Fruit fly (Drosophila melanogaster) whole organism, embryonic: ENCODE data around the gene CG7695.

ENCODE experiments used
- CG10147 ChIP-seq: fragments of 200-800 bp; sonication (Bioruptor generic); optimal IDR thresholded peaks from 2 replicates; lab custom pipeline; 2019; ENCODE audit warnings: missing biosample characterization, mild to moderate bottlenecking, missing genetic modification characterization, moderate library complexity
- CG15601 ChIP-seq: fragments of 200-800 bp; sonication (Bioruptor generic); optimal IDR thresholded peaks from 3 replicates; lab custom pipeline; 2019; ENCODE audit warnings: missing biosample characterization, mild to moderate bottlenecking, missing genetic modification characterization, moderate library complexity
- CG1603 ChIP-seq: fragments of 200-800 bp; sonication (Bioruptor generic); optimal IDR thresholded peaks from 2 replicates; lab custom pipeline; 2019; ENCODE audit warnings: missing biosample characterization, mild to moderate bottlenecking, missing genetic modification characterization, moderate library complexity
- CG17829 ChIP-seq: fragments of 200-800 bp; optimal IDR thresholded peaks from 2 replicates; lab custom pipeline; 2019; ENCODE audit warnings: missing biosample characterization, mild to moderate bottlenecking, missing genetic modification characterization, moderate library complexity
- CG2202 ChIP-seq: fragments of 200-800 bp; sonication (Bioruptor generic); optimal IDR thresholded peaks from 2 replicates; lab custom pipeline; 2018; ENCODE audit warnings: missing biosample characterization, mild to moderate bottlenecking, missing genetic modification characterization
- CG8388 ChIP-seq: fragments of 200-800 bp; sonication (Bioruptor generic); optimal IDR thresholded peaks from 2 replicates; lab custom pipeline; 2019; ENCODE audit warnings: missing biosample characterization, mild to moderate bottlenecking, missing genetic modification characterization, moderate library complexity
- CG9876 ChIP-seq: fragments of 200-800 bp; sonication (Bioruptor generic); optimal IDR thresholded peaks from 2 replicates; lab custom pipeline; 2016; ENCODE audit warnings: missing biosample characterization, missing genetic modification characterization
- Dp ChIP-seq: fragments of 200-800 bp; sonication (Bioruptor generic); optimal IDR thresholded peaks from 2 replicates; lab custom pipeline; 2018; ENCODE audit warnings: missing biosample characterization, mild to moderate bottlenecking, missing genetic modification characterization, moderate library complexity
- ERR ChIP-seq: fragments of 200-800 bp; sonication (Bioruptor generic); optimal IDR thresholded peaks from 2 replicates; lab custom pipeline; 2016; ENCODE audit warnings: missing biosample characterization, missing genetic modification characterization
- Hmx ChIP-seq: fragments of 200-800 bp; sonication (Bioruptor generic); optimal IDR thresholded peaks from 2 replicates; lab custom pipeline; 2016; ENCODE audit warnings: missing biosample characterization, missing genetic modification characterization
- Pdp1 ChIP-seq, 2 experiments: fragments of 200-800 bp; sonication (Bioruptor generic); optimal IDR thresholded peaks; 3 replicates each; lab custom pipeline; 2016; ENCODE audit warnings: missing biosample characterization in 2 of 2, missing genetic modification characterization in 2 of 2, mild to moderate bottlenecking in 1 of 2, moderate library complexity in 1 of 2
- bbx ChIP-seq: fragments of 200-800 bp; sonication (Bioruptor generic); IDR thresholded peaks from 2 replicates; pipeline ENCODE4 v1.3.6; 2022; ENCODE audit warnings: missing biosample characterization, missing genetic modification characterization; ENCODE audit not compliant: partially characterized antibody
- crc ChIP-seq: fragments of 200-800 bp; sonication (Bioruptor generic); optimal IDR thresholded peaks from 2 replicates; lab custom pipeline; 2016; ENCODE audit warnings: missing biosample characterization, missing genetic modification characterization
- dysf ChIP-seq: fragments of 200-800 bp; sonication (Bioruptor generic); IDR thresholded peaks from 3 replicates; pipeline ENCODE4 v1.3.6; 2022; ENCODE audit warnings: missing biosample characterization, missing genetic modification characterization
- ftz-f1 ChIP-seq: fragments of 200-800 bp; sonication (Bioruptor generic); optimal IDR thresholded peaks from 2 replicates; lab custom pipeline; 2016; ENCODE audit warnings: missing biosample characterization, missing genetic modification characterization
- ham ChIP-seq: fragments of 200-800 bp; sonication (Bioruptor generic); IDR thresholded peaks from 2 replicates; pipeline ENCODE4 v1.3.6; 2022; ENCODE audit warnings: missing biosample characterization, missing genetic modification characterization
- hkb ChIP-seq, 2 experiments: fragments of 200-800 bp in 1 of 2; fragments of >200 bp in 1 of 2; sonication (Bioruptor generic) in 1 of 2; IDR thresholded peaks in 1 of 2; optimal IDR thresholded peaks in 1 of 2; 2 replicates each; pipeline versions ENCODE4 v1.3.6 to Lab custom; 2017 to 2022; ENCODE audit warnings: missing biosample characterization in 1 of 2, missing genetic modification characterization in 1 of 2
- inv ChIP-seq: fragments of 200-800 bp; sonication (Bioruptor generic); IDR thresholded peaks from 2 replicates; pipeline ENCODE4 v1.3.6; 2022; ENCODE audit warnings: missing biosample characterization, missing genetic modification characterization; ENCODE audit not compliant: partially characterized antibody
- kah ChIP-seq: fragments of 200-800 bp; sonication (Bioruptor generic); optimal IDR thresholded peaks from 2 replicates; lab custom pipeline; 2018; ENCODE audit warnings: missing biosample characterization, mild to moderate bottlenecking, missing genetic modification characterization
- row ChIP-seq: fragments of 200-800 bp; sonication (Bioruptor generic); IDR thresholded peaks from 3 replicates; pipeline ENCODE4 v1.3.6; 2022; ENCODE audit warnings: missing biosample characterization, missing genetic modification characterization
- sens ChIP-seq: fragments of 200-800 bp; sonication (Bioruptor generic); peaks from one replicate; lab custom pipeline; 2016; ENCODE audit warnings: missing biosample characterization, missing genetic modification characterization
- slp2 ChIP-seq: fragments of 200-800 bp; sonication (Bioruptor generic); optimal IDR thresholded peaks from 2 replicates; lab custom pipeline; 2016; ENCODE audit warnings: missing biosample characterization, missing genetic modification characterization
- sna ChIP-seq: fragments of 200-800 bp; sonication (Bioruptor generic); IDR thresholded peaks from 2 replicates; pipeline ENCODE4 v1.3.6; 2022; ENCODE audit warnings: missing biosample characterization, missing genetic modification characterization; ENCODE audit not compliant: partially characterized antibody
- z ChIP-seq: fragments of 200-800 bp; sonication (Bioruptor generic); IDR thresholded peaks from 3 replicates; pipeline ENCODE4 v1.3.6; 2022; ENCODE audit warnings: missing biosample characterization, missing genetic modification characterization

Gene CG7695

dm6 chr3R:18572845-18573490 is 44.3 kb downstream of the CG7695 start, which contains the start of the genes CG7694 and fray (continued):
- no peak for TF ChIP-seq inv (GFP tag; lab: Robert Waterston, UW)
- no peak for TF ChIP-seq ham (GFP tag; lab: Robert Waterston, UW)
- no peak for TF ChIP-seq CG10147 (GFP tag; lab: Kevin White, UChicago)
- no peak for TF ChIP-seq CG17829
- 0 out of 3 replicates have a peak, but pooled peaks have one; percentile 11 for TF ChIP-seq row (GFP tag; lab: Robert Waterston, UW)
- TF ChIP-seq kah (GFP tag; lab: Kevin White, UChicago), result no peak
- no peak for TF ChIP-seq Hmx (GFP tag; lab: Kevin White, UChicago)
- no peak for TF ChIP-seq CG15601 (tag; lab: Kevin White, UChicago)
- TF ChIP-seq CG1603 (tag; lab: Kevin White, UChicago), result peak; percentile 63
- TF ChIP-seq dysf (GFP tag; lab: Robert Waterston, UW), result no peak
- TF ChIP-seq Dp (GFP tag; lab: Kevin White, UChicago), result peak; percentile 85
- no peak for TF ChIP-seq CG8388 (GFP tag; lab: Kevin White, UChicago)
- TF ChIP-seq hkb (optimal IDR thresholded peaks at IDR 0.05; lab: Kevin White, UChicago), result no peak
- TF ChIP-seq hkb (GFP tag; IDR thresholded peaks at IDR 0.05; lab: Robert Waterston, UW), result no peak
- no peak for TF ChIP-seq CG2202 (tag; lab: Kevin White, UChicago)
- TF ChIP-seq CG9876 (GFP tag; lab: Kevin White, UChicago), result no peak
- TF ChIP-seq bbx (GFP tag; lab: Robert Waterston, UW), result 0 out of 2 replicates have a peak, but pooled peaks have one; percentile 9

dm6 chr3R:18572240-18572803 is 45.0 kb downstream of the CG7695 start:
- TF ChIP-seq sens (GFP tag; lab: Kevin White, UChicago) (peak; percentile 46), crc (no peak), Pdp1 (GFP tag; optimal IDR thresholded peaks at IDR 0.05; lab: Kevin White, UChicago) (peak in 1 of 2 experiments; percentile 90), ftz-f1 (peak; percentile 41), ERR (GFP tag; lab: Kevin White, UChicago) (peak; percentile 43), z (GFP tag; lab: Robert Waterston, UW) (peak; percentile 47; the same call in 1 of the 3 replicates), sna (no peak), slp2 (no peak)
